Fruit fly (Drosophila melanogaster): ENCODE data around the gene CG18178.

- TF ChIP-seq psq (optimal IDR thresholded peaks at IDR 0.05): no peak
- TF ChIP-seq Myc (optimal IDR thresholded peaks at IDR 0.05): no peak
Observed at dm6 chr3L:9766364-9766763, 47.4 kb upstream of the CG18178 start.
